Worm (Caenorhabditis elegans) whole organism, midembryonic: Measurements from ENCODE around the gene C17C3.11.
"Not testable (repeated sequence)": the region's sequence is repeated elsewhere in the genome, so short reads cannot be mapped to it uniquely, and the experiment has no call there.

Experiments
- T22C8.4 ChIP-seq: fragments of 200-800 bp; sonication (Bioruptor generic); IDR thresholded peaks from 2 replicates; pipeline ENCODE4 v1.3.6; 2022; ENCODE audit warnings: missing genetic modification characterization, missing compliant biosample characterization
- cog-1 ChIP-seq: sonication (generic microtip); optimal IDR thresholded peaks from 2 replicates; lab custom pipeline; 2016; ENCODE audit warnings: missing genetic modification characterization, missing compliant biosample characterization
- flt-1 ChIP-seq: fragments of 200-800 bp; sonication (Bioruptor generic); IDR thresholded peaks from 2 replicates; pipeline ENCODE4 v1.3.6; 2022; ENCODE audit warnings: missing genetic modification characterization, missing compliant biosample characterization
- klf-2 ChIP-seq: fragments of 200-800 bp; sonication (Bioruptor generic); conservative IDR thresholded peaks from 2 replicates; pipeline ENCODE4 v1.3.6; 2022; ENCODE audit warnings: missing genetic modification reagents, missing genetic modification characterization, missing compliant biosample characterization
- med-1 ChIP-seq: sonication (generic microtip); optimal IDR thresholded peaks from 2 replicates; lab custom pipeline; 2017; ENCODE audit warnings: missing genetic modification characterization, mild to moderate bottlenecking, missing compliant biosample characterization, antibody characterized with exemption, missing genetic modification reagents; ENCODE audit not compliant: insufficient read depth
- ref-1 ChIP-seq: fragments of 200-800 bp; sonication (Bioruptor generic); conservative IDR thresholded peaks from 2 replicates; pipeline ENCODE4 v1.3.6; 2022; ENCODE audit warnings: missing genetic modification reagents, missing genetic modification characterization, missing compliant biosample characterization
- tab-1 ChIP-seq: fragments of 200-800 bp; sonication (Bioruptor generic); IDR thresholded peaks from 2 replicates; pipeline ENCODE4 v1.3.6; 2022; ENCODE audit warnings: missing genetic modification characterization, missing compliant biosample characterization
- ztf-23 ChIP-seq: fragments of 200-800 bp; sonication (Bioruptor generic); IDR thresholded peaks from 2 replicates; pipeline ENCODE4 v1.3.6; 2022; ENCODE audit warnings: missing genetic modification reagents, missing genetic modification characterization, missing compliant biosample characterization
- ztf-29 ChIP-seq: fragments of 200-800 bp; sonication (Bioruptor generic); IDR thresholded peaks from 2 replicates; pipeline ENCODE4 v1.3.6; 2022; ENCODE audit warnings: missing genetic modification reagents, missing genetic modification characterization, missing compliant biosample characterization

Gene C17C3.11

DNA sequence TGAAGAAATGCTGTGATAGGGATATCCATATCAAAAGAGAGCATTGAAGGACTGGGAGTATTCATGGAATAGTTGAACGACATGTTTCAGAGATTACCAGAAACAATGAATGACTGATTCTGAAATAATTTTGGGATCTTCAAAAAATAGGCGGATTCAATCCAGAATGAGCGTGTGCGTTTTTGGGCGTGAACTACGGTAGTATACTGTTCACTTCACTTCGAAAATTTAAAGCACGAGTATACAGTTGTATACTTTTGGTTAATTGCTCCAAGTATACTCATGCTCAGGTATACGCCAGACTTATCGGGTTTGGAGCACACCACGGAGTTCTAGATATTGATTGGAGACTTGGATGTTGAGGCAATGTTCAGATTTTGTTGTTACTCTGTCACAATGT lies 12.3 kb upstream of the C17C3.11 start, which contains the start of gene tbx-35:
Gene tbx-35 (minus strand): TSS at position 101 of the 400 bp plus-strand sequence.
- TF ChIP-seq flt-1 (GFP tag; lab: Robert Waterston, UW) (no peak), tab-1 (GFP tag; lab: Robert Waterston, UW) (no peak), T22C8.4 (GFP tag; lab: Robert Waterston, UW) (no peak), ztf-23 (GFP tag; lab: Robert Waterston, UW) (no peak), cog-1 (tag; lab: Kevin White, UChicago) (no peak), klf-2 (no peak), med-1 (no peak)

DNA sequence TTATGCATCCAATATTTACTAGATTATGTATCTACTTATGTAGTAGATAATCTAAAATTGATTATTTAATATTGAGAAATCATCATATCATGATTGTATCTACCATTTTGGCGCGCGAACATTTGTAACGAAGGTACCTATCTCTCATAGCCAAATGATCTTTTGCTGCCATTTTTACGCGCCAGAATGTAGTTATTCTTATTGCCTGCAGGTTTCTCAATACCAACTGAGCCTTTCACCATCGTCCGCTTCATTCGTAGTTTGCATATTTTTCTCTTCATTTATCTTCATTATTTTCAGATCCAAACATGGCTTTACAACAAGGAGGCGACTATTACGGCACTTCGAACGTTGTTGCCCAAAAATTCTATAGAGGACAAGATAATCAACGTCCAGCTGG lies 9.8 kb upstream of the C17C3.11 start, which contains the start of gene ZK177.1:
Gene ZK177.1 (plus strand): TSS at position 301 of the 400 bp plus-strand sequence.
- TF ChIP-seq ref-1 (GFP tag; lab: Robert Waterston, UW): no peak
- no peak for TF ChIP-seq cog-1 (tag; lab: Kevin White, UChicago)
- no peak for TF ChIP-seq flt-1 (GFP tag; lab: Robert Waterston, UW)
- no peak for TF ChIP-seq T22C8.4 (GFP tag; lab: Robert Waterston, UW)
- no peak for TF ChIP-seq med-1
- TF ChIP-seq ztf-23 (GFP tag; lab: Robert Waterston, UW): no peak
- TF ChIP-seq klf-2: no peak
- TF ChIP-seq tab-1 (GFP tag; lab: Robert Waterston, UW): no peak
- TF ChIP-seq ztf-29 (GFP tag; lab: Robert Waterston, UW): no peak

DNA sequence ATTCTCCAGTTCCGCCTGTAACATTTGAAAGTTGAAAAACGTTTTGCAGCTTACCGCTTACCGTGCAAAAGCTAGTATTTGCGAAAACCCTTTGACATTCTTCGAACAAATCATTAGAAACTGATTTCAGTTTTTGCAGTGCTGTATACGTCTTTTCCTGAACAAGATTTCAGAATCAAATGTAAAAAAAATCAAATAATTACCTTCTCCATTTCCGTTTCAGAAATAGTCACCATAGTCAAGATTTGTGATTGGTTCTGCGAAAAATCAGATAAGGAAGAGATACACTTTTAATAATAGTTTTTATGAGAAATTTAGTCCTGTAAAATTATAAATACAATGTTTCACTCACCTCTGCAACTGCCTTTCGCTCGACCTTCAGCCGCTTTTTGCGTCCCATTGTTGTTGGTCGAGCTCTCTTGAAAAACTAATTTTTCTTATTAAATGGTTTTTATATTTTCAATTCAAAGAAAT lies 5.7 kb upstream of the C17C3.11 start, which contains the start of gene C17C3.9:
Gene C17C3.9 (minus strand): TSS at position 424 of the 474 bp plus-strand sequence.
- no peak for TF ChIP-seq med-1
- no peak for TF ChIP-seq ztf-23 (GFP tag; lab: Robert Waterston, UW)
- no peak for TF ChIP-seq flt-1 (GFP tag; lab: Robert Waterston, UW)
- TF ChIP-seq T22C8.4 (GFP tag; lab: Robert Waterston, UW): no peak
- TF ChIP-seq ref-1 (GFP tag; lab: Robert Waterston, UW): no peak
- TF ChIP-seq klf-2: no peak
- no peak for TF ChIP-seq cog-1 (tag; lab: Kevin White, UChicago)
- no peak for TF ChIP-seq tab-1 (GFP tag; lab: Robert Waterston, UW)
- no peak for TF ChIP-seq ztf-29 (GFP tag; lab: Robert Waterston, UW)

DNA sequence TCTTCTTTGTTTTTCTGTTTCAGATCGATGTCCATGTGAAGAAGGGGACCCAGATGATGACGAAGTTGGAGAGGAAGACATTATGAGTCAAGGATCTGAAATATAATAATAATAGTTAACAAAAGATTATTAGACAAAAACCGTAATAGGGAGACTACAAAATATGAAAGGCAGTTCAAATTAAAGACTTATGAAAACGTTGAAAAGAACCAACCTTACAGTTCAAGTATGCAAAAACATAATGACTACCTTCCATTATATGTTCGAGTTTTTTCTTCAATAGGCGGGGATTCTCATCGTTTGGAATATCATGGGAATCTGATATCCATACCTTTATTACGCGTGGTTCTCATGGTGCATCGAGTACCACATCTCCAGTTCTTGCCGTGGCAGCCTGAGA lies 4.0 kb upstream of the C17C3.11 start, which contains the start of gene hlh-26:
Gene hlh-26 (minus strand): TSS at position 101 of the 400 bp plus-strand sequence.
- TF ChIP-seq ref-1 (GFP tag; lab: Robert Waterston, UW) (no peak), flt-1 (GFP tag; lab: Robert Waterston, UW) (no peak), ztf-23 (GFP tag; lab: Robert Waterston, UW) (no peak), T22C8.4 (GFP tag; lab: Robert Waterston, UW) (no peak), ztf-29 (GFP tag; lab: Robert Waterston, UW) (no peak), klf-2 (no peak), tab-1 (GFP tag; lab: Robert Waterston, UW) (no peak), med-1 (no peak), cog-1 (tag; lab: Kevin White, UChicago) (no peak)

DNA sequence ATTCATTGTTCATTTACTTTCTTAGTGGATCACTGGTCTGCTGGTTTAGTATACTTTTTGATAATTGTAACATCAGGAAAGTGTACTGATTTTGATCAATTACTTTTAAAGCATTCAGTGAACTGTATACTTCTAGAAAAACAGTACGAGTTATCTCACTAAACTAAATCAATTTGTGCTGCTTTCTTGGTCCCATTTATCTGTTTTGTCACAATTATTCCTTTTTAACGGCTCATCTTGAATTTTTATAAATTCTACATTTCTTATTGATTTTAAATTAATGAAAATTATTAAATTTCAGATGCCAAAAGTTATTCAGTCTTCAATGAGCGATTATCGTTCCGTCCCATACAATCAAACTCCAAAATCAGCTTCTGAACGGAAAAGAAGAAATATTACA lies 2.7 kb upstream of the C17C3.11 start, which contains the start of gene hlh-25:
Gene hlh-25 (plus strand): TSS at position 301 of the 400 bp plus-strand sequence.
- TF ChIP-seq med-1; T22C8.4 (GFP tag; lab: Robert Waterston, UW); flt-1 (GFP tag; lab: Robert Waterston, UW): not testable (repeated sequence)

DNA sequence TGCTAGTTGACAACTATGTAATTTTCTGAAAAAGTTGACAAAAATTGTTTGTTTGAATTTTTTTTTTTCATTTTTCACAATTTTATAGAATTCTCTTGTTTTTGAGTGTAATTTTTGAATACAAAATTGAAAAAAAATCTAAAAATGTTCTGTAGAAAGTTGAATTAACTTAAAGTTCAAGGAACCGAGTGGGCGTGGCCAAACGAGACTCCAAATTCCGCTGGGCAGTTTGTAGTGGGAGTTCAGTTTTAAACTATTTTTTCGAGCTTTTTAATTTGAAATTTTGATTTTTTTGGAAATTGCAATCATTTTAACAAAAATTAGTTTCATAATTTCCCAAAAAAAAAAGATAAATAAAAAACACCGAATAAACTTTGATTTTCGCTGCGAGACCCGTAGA lies 546 bp upstream of the C17C3.11 start:
- TF ChIP-seq flt-1 (GFP tag; lab: Robert Waterston, UW) (no peak), cog-1 (tag; lab: Kevin White, UChicago) (no peak), med-1 (no peak), ztf-29 (GFP tag; lab: Robert Waterston, UW) (no peak), ref-1 (GFP tag; lab: Robert Waterston, UW) (no peak), klf-2 (no peak), T22C8.4 (GFP tag; lab: Robert Waterston, UW) (no peak), ztf-23 (GFP tag; lab: Robert Waterston, UW) (no peak), tab-1 (GFP tag; lab: Robert Waterston, UW) (no peak)

DNA sequence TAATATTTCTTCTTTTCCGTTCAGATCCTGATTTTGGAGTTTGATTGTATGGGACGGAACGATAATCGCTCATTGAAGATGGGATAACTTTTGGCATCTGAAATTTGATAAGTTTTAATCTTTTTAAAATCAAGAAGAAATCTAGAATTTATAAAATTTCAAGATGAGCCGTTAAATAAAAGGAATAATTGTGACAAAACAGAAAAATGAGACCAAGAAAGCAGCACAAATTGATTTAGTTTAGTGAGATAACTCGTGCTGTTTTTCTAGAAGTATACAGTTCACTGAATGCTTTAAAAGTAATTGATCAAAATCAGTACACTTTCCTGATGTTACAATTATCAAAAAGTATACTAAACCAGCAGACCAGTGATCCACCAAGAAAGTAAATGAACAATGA lies 2.5 kb downstream of the C17C3.11 start, which contains the start of gene hlh-27:
Gene hlh-27 (minus strand): TSS at position 101 of the 400 bp plus-strand sequence.
- not testable (repeated sequence) for TF ChIP-seq ztf-29, tab-1, ref-1 (GFP tag; lab: Robert Waterston, UW)

DNA sequence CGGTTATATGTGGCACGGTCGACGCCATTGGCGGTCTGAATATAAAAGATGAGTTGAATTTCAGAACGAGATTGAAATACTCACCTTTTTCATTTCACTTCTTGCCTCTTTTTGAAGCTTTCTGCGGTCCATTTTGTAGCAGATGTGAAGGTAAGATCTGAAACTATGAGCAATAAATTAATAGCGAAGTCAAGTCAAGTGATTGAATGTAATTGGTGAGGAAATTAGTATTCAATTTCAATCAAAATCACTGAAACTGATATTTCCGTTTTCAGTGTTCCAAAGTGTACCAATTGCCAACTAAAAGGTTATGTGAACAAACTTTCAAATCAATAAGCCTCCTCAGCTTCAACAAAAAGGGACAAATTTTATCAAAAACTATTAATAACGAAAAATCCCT lies 4.1 kb downstream of the C17C3.11 start, which contains the start of gene C17C3.24:
Gene C17C3.24 (minus strand): TSS at position 101 of the 400 bp plus-strand sequence.
- no peak for TF ChIP-seq flt-1 (GFP tag; lab: Robert Waterston, UW)
- TF ChIP-seq med-1: no peak

DNA sequence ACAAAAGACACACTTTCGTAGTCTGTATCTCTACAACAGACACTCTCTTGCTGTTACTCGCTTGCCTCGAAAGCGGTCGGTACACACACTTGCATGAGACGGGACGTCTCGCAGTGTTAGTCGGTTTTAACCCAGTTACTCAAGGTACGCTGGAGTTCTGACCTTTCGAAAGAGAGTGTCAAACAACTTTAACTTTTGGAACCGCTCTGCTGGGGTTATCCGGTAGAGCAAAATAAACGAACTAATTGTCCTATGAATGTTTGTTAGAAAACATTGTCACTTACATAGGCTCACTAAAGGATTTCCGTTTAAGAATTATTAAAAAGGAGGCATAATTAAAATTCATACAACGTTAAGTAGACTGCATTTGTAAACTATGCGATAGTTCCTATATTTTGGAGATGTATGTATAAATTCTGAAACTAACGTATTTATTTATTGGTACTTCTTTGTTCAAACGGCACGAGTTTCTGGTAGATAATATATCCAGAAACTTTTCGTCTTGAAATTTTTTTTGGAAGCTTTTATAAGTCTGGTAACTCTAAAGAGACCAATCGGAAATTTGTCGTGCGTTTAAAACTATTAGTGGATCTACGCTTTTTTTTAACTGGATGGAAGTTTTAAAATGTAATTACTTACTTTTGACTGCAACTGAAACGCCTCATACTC lies 6.0 kb downstream of the C17C3.11 start:
- TF ChIP-seq cog-1 (tag; lab: Kevin White, UChicago) (peak; percentile 95), tab-1 (GFP tag; lab: Robert Waterston, UW) (peak; percentile 82), med-1 (peak; percentile 60), ztf-29 (GFP tag; lab: Robert Waterston, UW) (0 out of 2 replicates have a peak, but pooled peaks have one; percentile 40), T22C8.4 (GFP tag; lab: Robert Waterston, UW) (peak; percentile 64), ref-1 (GFP tag; lab: Robert Waterston, UW) (peak; percentile 53; the same call in 1 of the 2 replicates), ztf-23 (GFP tag; lab: Robert Waterston, UW) (peak; percentile 84), klf-2 (no peak; the same call in none of the 2 replicates), flt-1 (GFP tag; lab: Robert Waterston, UW) (peak; percentile 93)
